Worm (Caenorhabditis elegans): ENCODE data around the gene ubc-24.
"Not testable (repeated sequence)": the region's sequence is repeated elsewhere in the genome, so short reads cannot be mapped to it uniquely, and the experiment has no call there.

The ubc-24 gene

DNA sequence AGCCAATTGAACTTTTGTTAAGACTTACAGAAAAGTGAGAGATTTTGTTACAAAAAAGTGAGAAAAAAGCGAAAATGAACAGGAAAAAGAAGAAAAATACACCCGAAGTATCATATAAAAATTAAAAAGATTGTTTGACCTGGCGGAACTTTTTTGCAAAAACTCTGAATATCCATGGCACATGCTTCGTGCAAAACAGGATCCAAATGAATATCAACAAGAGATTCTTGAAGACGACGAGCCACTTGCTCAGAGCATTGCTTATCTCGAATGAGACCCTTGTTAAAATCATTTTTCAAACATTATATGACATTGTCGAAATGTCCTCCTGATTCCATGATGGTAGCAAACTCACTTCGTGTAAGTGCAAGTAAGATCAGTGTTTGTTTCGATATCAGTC, 14.4 kb downstream of the ubc-24 start, which contains the start of gene F14E5.8:
Gene F14E5.8 (plus strand): TSS at position 301 of the 400 bp plus-strand sequence.
- not testable (repeated sequence) for TF ChIP-seq egl-27, ceh-82, nhr-21 (tag; optimal IDR thresholded peaks at IDR 0.05)

DNA sequence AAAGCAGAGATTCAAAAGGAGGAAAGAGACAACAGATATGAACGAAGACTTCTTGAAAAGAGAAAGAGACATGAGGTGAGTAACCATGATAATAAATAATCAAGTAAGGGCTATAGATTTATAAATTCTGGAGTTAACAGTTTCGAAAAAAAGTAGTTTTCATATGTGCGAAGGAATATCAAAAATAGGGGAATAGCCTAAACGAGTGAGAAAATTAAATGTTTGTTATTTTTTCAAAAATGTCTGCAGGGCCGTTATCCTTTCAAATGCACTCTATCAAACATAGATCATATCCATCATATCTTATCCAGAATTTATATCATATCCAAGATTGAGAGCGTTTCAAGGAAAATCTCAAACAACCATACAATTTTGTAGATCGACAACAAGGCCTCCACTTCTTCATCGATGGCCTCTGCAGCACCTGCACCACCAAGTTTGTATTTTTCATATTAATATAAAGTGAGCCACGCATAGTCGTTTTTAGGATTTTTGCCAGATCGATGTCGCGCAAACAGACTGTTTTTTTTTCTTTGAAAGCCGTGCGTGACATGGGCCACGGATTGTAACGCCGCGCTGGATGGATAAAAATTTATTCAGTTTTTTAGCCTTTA, 15.5 kb downstream of the ubc-24 start:
- TF ChIP-seq nhr-10 (tag; optimal IDR thresholded peaks at IDR 0.05) (no peak), nhr-12 (tag; optimal IDR thresholded peaks at IDR 0.05) (peak; percentile 85), gmeb-1 (tag; optimal IDR thresholded peaks at IDR 0.05) (no peak), elt-1 (tag; optimal IDR thresholded peaks at IDR 0.05) (no peak), nhr-77 (tag; optimal IDR thresholded peaks at IDR 0.05) (no peak), nhr-25 (tag; optimal IDR thresholded peaks at IDR 0.05) (peak; percentile 85), peb-1 (tag; optimal IDR thresholded peaks at IDR 0.05) (no peak), crh-2 (tag; optimal IDR thresholded peaks at IDR 0.05) (no peak), unc-55 (GFP tag; optimal IDR thresholded peaks at IDR 0.05) (no peak), egl-27 (tag; optimal IDR thresholded peaks at IDR 0.05) (no peak), mab-5 (tag; optimal IDR thresholded peaks at IDR 0.05) (no peak), aly-2 (tag; optimal IDR thresholded peaks at IDR 0.05) (no peak), ceh-16 (tag; optimal IDR thresholded peaks at IDR 0.05) (no peak), Y55F3AM.14 (GFP tag; optimal IDR thresholded peaks at IDR 0.05) (no peak)

DNA sequence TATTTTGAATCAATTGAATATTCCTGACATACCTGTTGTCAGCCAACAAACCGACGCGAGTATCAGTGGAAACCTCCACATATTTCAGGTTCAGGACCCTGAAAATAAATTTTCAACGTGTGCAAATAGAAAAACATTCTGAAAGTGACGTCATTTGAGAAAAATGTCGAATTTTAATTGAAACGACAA, 23.2 kb downstream of the ubc-24 start, which contains the start of gene F14E5.2:
Gene F14E5.2 (minus strand): TSS at position 101 of the 189 bp plus-strand sequence.
- TF ChIP-seq ztf-11 (tag; optimal IDR thresholded peaks at IDR 0.05) = no peak
- no peak for TF ChIP-seq snpc-4 (tag; optimal IDR thresholded peaks at IDR 0.05)
- no peak for TF ChIP-seq nhr-12 (tag; optimal IDR thresholded peaks at IDR 0.05)
- TF ChIP-seq nhr-6 (tag; optimal IDR thresholded peaks at IDR 0.05) = no peak
- no peak for TF ChIP-seq ceh-16 (tag; optimal IDR thresholded peaks at IDR 0.05)
- TF ChIP-seq aly-2 (tag; optimal IDR thresholded peaks at IDR 0.05) = no peak
- no peak for TF ChIP-seq elt-1 (tag; optimal IDR thresholded peaks at IDR 0.05)
- TF ChIP-seq lsy-2 (tag; optimal IDR thresholded peaks at IDR 0.05) = no peak
- no peak for TF ChIP-seq blmp-1 (tag; optimal IDR thresholded peaks at IDR 0.05; ENCODE audit: insufficient read depth)
- no peak for TF ChIP-seq nhr-11 (tag; optimal IDR thresholded peaks at IDR 0.05)
- no peak for TF ChIP-seq ZK546.5 (tag; optimal IDR thresholded peaks at IDR 0.05)
- no peak for TF ChIP-seq nhr-237 (tag; optimal IDR thresholded peaks at IDR 0.05)
- no peak for TF ChIP-seq gmeb-1 (tag; optimal IDR thresholded peaks at IDR 0.05)
- no peak for TF ChIP-seq nhr-23 (tag; optimal IDR thresholded peaks at IDR 0.05)
- no peak for TF ChIP-seq unc-55 (GFP tag; optimal IDR thresholded peaks at IDR 0.05)

DNA sequence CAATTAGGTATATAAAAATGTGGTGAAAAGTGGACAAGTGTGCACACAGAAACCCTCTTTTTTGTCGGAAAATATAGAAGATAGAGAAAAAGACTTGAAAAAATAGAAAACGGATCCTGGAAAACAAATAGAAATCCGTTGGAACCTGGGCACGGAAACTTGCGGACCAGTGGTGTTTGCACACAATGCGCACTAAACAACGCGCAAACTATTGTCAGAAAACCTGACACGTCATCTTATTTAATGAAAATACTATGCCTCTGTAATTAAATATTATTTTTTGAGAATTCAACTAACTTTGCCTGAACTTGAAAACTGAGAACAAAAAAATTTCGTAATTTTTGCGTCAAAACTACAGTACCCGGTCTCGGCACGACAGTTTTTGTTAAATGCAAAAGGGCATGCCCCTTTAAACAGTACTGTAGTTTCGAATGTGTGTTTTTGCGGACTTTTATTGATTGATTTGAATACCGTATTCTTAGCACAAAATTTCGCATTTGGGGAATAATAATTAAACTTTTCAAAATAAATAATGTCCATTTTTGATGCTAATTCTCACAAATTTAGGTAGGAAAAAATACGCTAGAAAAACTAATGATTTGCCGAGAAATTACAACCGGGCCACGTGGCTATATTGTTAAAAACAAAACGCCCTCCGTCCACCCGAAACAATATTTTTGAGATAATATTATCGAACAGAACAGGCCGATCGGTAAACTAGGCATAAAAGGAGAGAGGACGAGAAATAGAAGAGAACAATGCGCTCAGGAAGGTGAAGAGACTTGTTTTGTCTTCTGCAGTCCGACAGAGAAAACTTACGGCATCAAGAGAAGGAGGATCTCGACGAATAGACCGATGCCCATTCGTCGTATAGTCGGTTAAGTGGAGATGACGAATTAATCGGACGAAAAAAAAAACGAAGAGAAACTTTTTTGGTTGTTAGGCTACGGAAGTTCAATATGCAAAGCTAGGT, 23.8 kb downstream of the ubc-24 start:
- TF ChIP-seq nhr-129 (tag; optimal IDR thresholded peaks at IDR 0.05) = peak; percentile 37
- TF ChIP-seq nhr-77 (tag; optimal IDR thresholded peaks at IDR 0.05) = no peak
- no peak for TF ChIP-seq mbf-1 (tag; optimal IDR thresholded peaks at IDR 0.05)
- TF ChIP-seq ceh-82 (tag; optimal IDR thresholded peaks at IDR 0.05) = no peak
- no peak for TF ChIP-seq mab-5 (tag; optimal IDR thresholded peaks at IDR 0.05)
- TF ChIP-seq nhr-10 (tag; optimal IDR thresholded peaks at IDR 0.05) = no peak
- no peak for TF ChIP-seq zag-1 (tag; optimal IDR thresholded peaks at IDR 0.05)
- TF ChIP-seq lsy-2 (tag; optimal IDR thresholded peaks at IDR 0.05) = peak in 1 of 2 experiments; percentile 60
- TF ChIP-seq egl-27 (tag; optimal IDR thresholded peaks at IDR 0.05) = no peak
- peak; percentile 45 for TF ChIP-seq unc-55 (GFP tag; optimal IDR thresholded peaks at IDR 0.05)
- peak; percentile 26 for TF ChIP-seq C34F6.9 (tag; optimal IDR thresholded peaks at IDR 0.05)
- TF ChIP-seq ZK546.5 (tag; optimal IDR thresholded peaks at IDR 0.05) = no peak
- TF ChIP-seq R02D3.7 (tag; optimal IDR thresholded peaks at IDR 0.05) = no peak
- TF ChIP-seq crh-2 (tag; optimal IDR thresholded peaks at IDR 0.05) = peak; percentile 39
- TF ChIP-seq sma-3 (GFP tag; optimal IDR thresholded peaks at IDR 0.05) = peak; percentile 1

DNA sequence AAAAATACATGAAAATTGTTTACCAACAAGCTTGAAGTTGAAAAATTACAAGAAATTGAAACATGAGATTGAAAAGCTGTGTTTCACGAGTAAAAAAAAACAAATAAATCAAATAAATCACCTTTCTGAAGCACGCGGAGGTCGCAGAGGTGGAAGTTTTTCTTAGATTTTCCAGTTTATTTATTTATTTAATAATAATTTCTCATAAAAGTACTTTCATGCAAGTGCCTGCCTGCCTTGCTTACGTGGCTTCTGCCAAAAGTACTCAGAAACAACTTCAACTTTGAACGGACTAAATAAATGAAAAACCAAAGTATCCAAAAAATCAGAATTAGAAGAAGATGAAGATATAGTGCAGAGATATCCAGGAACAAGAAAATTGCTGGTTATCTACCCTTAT, 26.6 kb downstream of the ubc-24 start, which contains the start of gene acp-2:
Gene acp-2 (minus strand): TSS at position 101 of the 400 bp plus-strand sequence.
- TF ChIP-seq elt-3 (tag; optimal IDR thresholded peaks at IDR 0.05) (no peak), nhr-21 (tag; optimal IDR thresholded peaks at IDR 0.05) (no peak), nhr-23 (tag; optimal IDR thresholded peaks at IDR 0.05) (no peak), ztf-1 (GFP tag; conservative IDR thresholded peaks at IDR 0.05) (no peak), alr-1 (tag; optimal IDR thresholded peaks at IDR 0.05) (no peak), mbf-1 (tag; optimal IDR thresholded peaks at IDR 0.05) (no peak), nhr-129 (tag; optimal IDR thresholded peaks at IDR 0.05) (no peak), ztf-4 (tag; optimal IDR thresholded peaks at IDR 0.05) (no peak), F13H6.1 (tag; optimal IDR thresholded peaks at IDR 0.05) (no peak), nhr-12 (tag; optimal IDR thresholded peaks at IDR 0.05) (no peak), dmd-4 (tag; optimal IDR thresholded peaks at IDR 0.05) (no peak), blmp-1 (tag; optimal IDR thresholded peaks at IDR 0.05; ENCODE audit: insufficient read depth) (no peak), C34F6.9 (tag; optimal IDR thresholded peaks at IDR 0.05) (no peak), unc-62 (GFP tag; optimal IDR thresholded peaks at IDR 0.05) (no peak), nhr-77 (tag; optimal IDR thresholded peaks at IDR 0.05) (no peak), aly-2 (tag; optimal IDR thresholded peaks at IDR 0.05) (no peak), nhr-25 (tag; optimal IDR thresholded peaks at IDR 0.05) (no peak), skn-1 (tag; optimal IDR thresholded peaks at IDR 0.05) (no peak), ZK546.5 (tag; optimal IDR thresholded peaks at IDR 0.05) (no peak)

Data from whole organism, L2 larva.